Fruit fly (Drosophila melanogaster) whole organism, embryonic: ENCODE results near the gene CecB.

Experiments
- Adf1 ChIP-seq: fragments of 200-800 bp; sonication (Bioruptor generic); IDR thresholded peaks from 2 replicates; pipeline ENCODE4 v1.3.6; 2022; ENCODE audit warnings: missing biosample characterization, missing genetic modification characterization
- CG10267 ChIP-seq: fragments of 200-800 bp; sonication (Bioruptor generic); optimal IDR thresholded peaks from 2 replicates; lab custom pipeline; 2018; ENCODE audit warnings: missing biosample characterization, mild to moderate bottlenecking, missing genetic modification characterization, moderate library complexity
- CG13775 ChIP-seq: fragments of 200-800 bp; sonication (Bioruptor generic); optimal IDR thresholded peaks from 3 replicates; lab custom pipeline; 2017; ENCODE audit warnings: missing biosample characterization, mild to moderate bottlenecking, missing genetic modification characterization
- CG15269 ChIP-seq: fragments of 200-800 bp; sonication (Bioruptor generic); optimal IDR thresholded peaks from 2 replicates; lab custom pipeline; 2018; ENCODE audit warnings: missing biosample characterization, mild to moderate bottlenecking, missing genetic modification characterization, moderate library complexity
- CG15479 ChIP-seq: fragments of 200-800 bp; sonication (Bioruptor generic); optimal IDR thresholded peaks from 3 replicates; lab custom pipeline; 2019; ENCODE audit warnings: missing biosample characterization, mild to moderate bottlenecking, missing genetic modification characterization, moderate library complexity
- CG15696 ChIP-seq: fragments of 200-800 bp; sonication (Bioruptor generic); optimal IDR thresholded peaks from 2 replicates; lab custom pipeline; 2019; ENCODE audit warnings: missing biosample characterization, mild to moderate bottlenecking, missing genetic modification characterization, moderate library complexity
- CG1603 ChIP-seq: fragments of 200-800 bp; sonication (Bioruptor generic); optimal IDR thresholded peaks from 2 replicates; lab custom pipeline; 2019; ENCODE audit warnings: missing biosample characterization, mild to moderate bottlenecking, missing genetic modification characterization, moderate library complexity
- CG1647 ChIP-seq: fragments of 200-800 bp; sonication (Bioruptor generic); optimal IDR thresholded peaks from 3 replicates; lab custom pipeline; 2016; ENCODE audit warnings: missing biosample characterization, missing genetic modification characterization
- CG32767 ChIP-seq: fragments of 200-800 bp; sonication (Bioruptor generic); IDR thresholded peaks from 2 replicates; pipeline ENCODE4 v1.3.6; 2022; ENCODE audit warnings: missing biosample characterization, missing genetic modification characterization
- CG4730 ChIP-seq: fragments of 200-800 bp; sonication (Bioruptor generic); IDR thresholded peaks from 2 replicates; pipeline ENCODE4 v1.3.6; 2022; ENCODE audit warnings: missing biosample characterization, missing genetic modification characterization
- CG5953 ChIP-seq: fragments of 200-800 bp; sonication (Bioruptor generic); IDR thresholded peaks from 2 replicates; pipeline ENCODE4 v1.3.6; 2022; ENCODE audit warnings: missing biosample characterization, missing genetic modification characterization
- CG8089 ChIP-seq: fragments of 200-800 bp; sonication (Bioruptor generic); optimal IDR thresholded peaks from 3 replicates; lab custom pipeline; 2016; ENCODE audit warnings: missing biosample characterization, missing genetic modification characterization
- CG9797 ChIP-seq: fragments of 200-800 bp; sonication (Bioruptor generic); optimal IDR thresholded peaks from 3 replicates; lab custom pipeline; 2018; ENCODE audit warnings: missing biosample characterization, mild to moderate bottlenecking, missing genetic modification characterization
- Chrac-16 ChIP-seq: fragments of 200-800 bp; sonication (Bioruptor generic); optimal IDR thresholded peaks from 3 replicates; lab custom pipeline; 2016; ENCODE audit warnings: missing biosample characterization, missing genetic modification characterization
- Gsc ChIP-seq: fragments of 200-800 bp; sonication (Bioruptor generic); IDR thresholded peaks from 2 replicates; pipeline ENCODE4 v1.3.6; 2022; ENCODE audit warnings: missing biosample characterization, missing genetic modification characterization
- HmgZ ChIP-seq: fragments of 200-800 bp; sonication (Bioruptor generic); optimal IDR thresholded peaks from 2 replicates; lab custom pipeline; 2018; ENCODE audit warnings: missing biosample characterization, mild to moderate bottlenecking, missing genetic modification characterization
- Hmr ChIP-seq: fragments of 200-800 bp; sonication (Bioruptor generic); optimal IDR thresholded peaks from 3 replicates; lab custom pipeline; 2017; ENCODE audit warnings: mild to moderate bottlenecking, missing biosample characterization, missing genetic modification reagents, missing genetic modification characterization
- Hsf ChIP-seq: fragments of 200-800 bp; sonication (Bioruptor generic); optimal IDR thresholded peaks from 3 replicates; lab custom pipeline; 2016; ENCODE audit warnings: missing biosample characterization, missing genetic modification characterization
- MBD-R2 ChIP-seq: fragments of 200-800 bp; sonication (Bioruptor generic); IDR thresholded peaks from 2 replicates; pipeline ENCODE4 v1.3.6; 2022; ENCODE audit warnings: missing biosample characterization, missing genetic modification characterization
- MESR4 ChIP-seq: fragments of 200-800 bp; sonication (Bioruptor generic); optimal IDR thresholded peaks from 2 replicates; lab custom pipeline; 2018; ENCODE audit warnings: missing biosample characterization, mild to moderate bottlenecking, missing genetic modification characterization, moderate library complexity
- Mes4 ChIP-seq: fragments of 200-800 bp; sonication (Bioruptor generic); optimal IDR thresholded peaks from 2 replicates; lab custom pipeline; 2016; ENCODE audit warnings: missing biosample characterization, missing genetic modification characterization
- Oaz ChIP-seq: fragments of 200-800 bp; sonication (Bioruptor generic); IDR thresholded peaks from 2 replicates; pipeline ENCODE4 v1.3.6; 2022; ENCODE audit warnings: missing biosample characterization, missing genetic modification characterization
- Oli ChIP-seq: fragments of 200-800 bp; sonication (Bioruptor generic); optimal IDR thresholded peaks from 2 replicates; lab custom pipeline; 2018; ENCODE audit warnings: missing biosample characterization, mild to moderate bottlenecking, missing genetic modification characterization, moderate library complexity
- Rfx ChIP-seq: fragments of 200-800 bp; sonication (Bioruptor generic); IDR thresholded peaks from 2 replicates; pipeline ENCODE4 v1.3.6; 2022; ENCODE audit warnings: missing biosample characterization, missing genetic modification characterization
- Rx ChIP-seq: fragments of 200-800 bp; sonication (Bioruptor generic); IDR thresholded peaks from 2 replicates; pipeline ENCODE4 v1.3.6; 2022; ENCODE audit warnings: missing biosample characterization, missing genetic modification characterization
- Taf1 ChIP-seq: fragments of 200-800 bp; sonication (Bioruptor generic); IDR thresholded peaks from 2 replicates; pipeline ENCODE4 v1.3.6; 2022; ENCODE audit warnings: missing biosample characterization, missing genetic modification characterization
- Usf ChIP-seq: fragments of 200-800 bp; sonication (Bioruptor generic); optimal IDR thresholded peaks from 2 replicates; lab custom pipeline; 2017; ENCODE audit warnings: missing genotype, missing biosample characterization, missing genetic modification characterization
- ase ChIP-seq: fragments of 200-800 bp; sonication (Bioruptor generic); IDR thresholded peaks from 3 replicates; pipeline ENCODE4 v1.3.6; 2022; ENCODE audit warnings: missing biosample characterization, missing genetic modification characterization
- bab2 ChIP-seq: fragments of 200-800 bp; sonication (Bioruptor generic); optimal IDR thresholded peaks from 2 replicates; lab custom pipeline; 2016; ENCODE audit warnings: missing biosample characterization, missing genetic modification characterization
- cad ChIP-seq: fragments of >200 bp; optimal IDR thresholded peaks from 2 replicates; lab custom pipeline; 2017; ENCODE audit warnings: missing biosample characterization, missing genetic modification characterization
- crol ChIP-seq: fragments of 200-800 bp; sonication (Bioruptor generic); IDR thresholded peaks from 2 replicates; pipeline ENCODE4 v1.3.6; 2022; ENCODE audit warnings: missing biosample characterization, missing genetic modification characterization
- danr ChIP-seq: fragments of 200-800 bp; sonication (Bioruptor generic); IDR thresholded peaks from 2 replicates; pipeline ENCODE4 v1.3.6; 2022; ENCODE audit warnings: missing biosample characterization, missing genetic modification characterization
- dati ChIP-seq: fragments of 200-800 bp; sonication (Bioruptor generic); IDR thresholded peaks from 2 replicates; pipeline ENCODE4 v1.3.6; 2022; ENCODE audit warnings: missing biosample characterization, missing genetic modification characterization
- disco-r ChIP-seq: fragments of 200-800 bp; sonication (Bioruptor generic); optimal IDR thresholded peaks from 2 replicates; lab custom pipeline; 2016; ENCODE audit warnings: missing biosample characterization, missing genetic modification characterization
- dysf ChIP-seq: fragments of 200-800 bp; sonication (Bioruptor generic); IDR thresholded peaks from 3 replicates; pipeline ENCODE4 v1.3.6; 2022; ENCODE audit warnings: missing biosample characterization, missing genetic modification characterization
- fd64A ChIP-seq: fragments of 200-800 bp; sonication (Bioruptor generic); optimal IDR thresholded peaks from 3 replicates; lab custom pipeline; 2018; ENCODE audit warnings: missing biosample characterization, mild to moderate bottlenecking, missing genetic modification characterization
- fd96Cb ChIP-seq: fragments of 200-800 bp; sonication (Bioruptor generic); optimal IDR thresholded peaks from 2 replicates; lab custom pipeline; 2018; ENCODE audit warnings: missing biosample characterization, mild to moderate bottlenecking, missing genetic modification characterization, moderate library complexity
- gcm2 ChIP-seq: fragments of 200-800 bp; sonication (Bioruptor generic); optimal IDR thresholded peaks from 2 replicates; lab custom pipeline; 2016; ENCODE audit warnings: missing biosample characterization, missing genetic modification characterization
- gfzf ChIP-seq: fragments of 200-800 bp; sonication (Bioruptor generic); optimal IDR thresholded peaks from 2 replicates; lab custom pipeline; 2016; ENCODE audit warnings: missing biosample characterization, mild to moderate bottlenecking, missing genetic modification characterization, moderate library complexity
- gt ChIP-seq: fragments of 200-800 bp; sonication (Bioruptor generic); IDR thresholded peaks from 2 replicates; pipeline ENCODE4 v1.3.6; 2022; ENCODE audit warnings: missing biosample characterization, missing genetic modification characterization
- ham ChIP-seq: fragments of 200-800 bp; sonication (Bioruptor generic); IDR thresholded peaks from 2 replicates; pipeline ENCODE4 v1.3.6; 2022; ENCODE audit warnings: missing biosample characterization, missing genetic modification characterization
- jing ChIP-seq: fragments of 200-800 bp; sonication (Bioruptor generic); optimal IDR thresholded peaks from 2 replicates; lab custom pipeline; 2018; ENCODE audit warnings: missing biosample characterization, mild to moderate bottlenecking, missing genetic modification characterization
- mam ChIP-seq: fragments of 200-800 bp; sonication (Bioruptor generic); optimal IDR thresholded peaks from 3 replicates; lab custom pipeline; 2016; ENCODE audit warnings: missing biosample characterization, missing genetic modification characterization
- nom ChIP-seq: fragments of 200-800 bp; sonication (Bioruptor generic); optimal IDR thresholded peaks from 2 replicates; lab custom pipeline; 2017; ENCODE audit warnings: missing biosample characterization, missing genetic modification characterization, mild to moderate bottlenecking, moderate library complexity, missing genetic modification reagents
- otp ChIP-seq: fragments of 200-800 bp; sonication (Bioruptor generic); IDR thresholded peaks from 3 replicates; pipeline ENCODE4, ENCODE4 v1.3.6; 2022; ENCODE audit warnings: missing biosample characterization, missing genetic modification characterization
- sc ChIP-seq, 3 experiments: fragments of >200 bp in 2 of 3; fragments of 200-800 bp in 1 of 3; sonication (Bioruptor generic) in 1 of 3; optimal IDR thresholded peaks; 2 replicates in 2 of 3; 3 replicates in 1 of 3; lab custom pipeline; 2017; ENCODE audit warnings: mild to moderate bottlenecking in 1 of 3, missing biosample characterization in 1 of 3, missing genetic modification characterization in 1 of 3, missing genetic modification reagents in 1 of 3
- tgo ChIP-seq: fragments of 200-800 bp; sonication (Bioruptor generic); IDR thresholded peaks from 3 replicates; pipeline ENCODE4 v1.3.6; 2022; ENCODE audit warnings: missing biosample characterization, missing genetic modification characterization
- unc-4 ChIP-seq: fragments of 200-800 bp; sonication (Bioruptor generic); IDR thresholded peaks from 2 replicates; pipeline ENCODE4 v1.3.6; 2022; ENCODE audit warnings: missing biosample characterization, missing genetic modification characterization; ENCODE audit not compliant: partially characterized antibody
- z ChIP-seq: fragments of 200-800 bp; sonication (Bioruptor generic); IDR thresholded peaks from 3 replicates; pipeline ENCODE4 v1.3.6; 2022; ENCODE audit warnings: missing biosample characterization, missing genetic modification characterization

The CecB gene

dm6 chr3R:30208766-30209484 lies 4.7 kb downstream of the CecB start, which contains the start of gene RpS7:
RpS7 (minus strand) TSS chr3R:30209020.
- TF ChIP-seq ase (GFP tag; lab: Robert Waterston, UW) (peak; percentile 83), MESR4 (peak; percentile 97), Taf1 (GFP tag; lab: Robert Waterston, UW) (no peak; the same call in 1 of the 2 replicates), Rfx (peak; percentile 84), gfzf (GFP tag; lab: Kevin White, UChicago) (peak; percentile 53), Mes4 (GFP tag; lab: Kevin White, UChicago) (peak; percentile 82), dati (GFP tag; lab: Robert Waterston, UW) (no peak), cad (GFP tag; lab: Kevin White, UChicago) (no peak), Oaz (GFP tag; lab: Robert Waterston, UW) (peak; percentile 54), Rx (GFP tag; lab: Robert Waterston, UW) (peak; percentile 77), Usf (GFP tag; lab: Kevin White, UChicago) (peak; percentile 37), disco-r (peak; percentile 30), nom (GFP tag; lab: Kevin White, UChicago) (peak; percentile 90), CG10267 (tag; lab: Kevin White, UChicago) (peak; percentile 64), HmgZ (peak; percentile 31), Chrac-16 (no peak), CG32767 (GFP tag; lab: Robert Waterston, UW) (0 out of 2 replicates have a peak, but pooled peaks have one; percentile 43), CG1647 (peak; percentile 30), Gsc (no peak), jing (no peak), gt (GFP tag; lab: Robert Waterston, UW) (peak; percentile 17; the same call in 1 of the 2 replicates), CG8089 (GFP tag; lab: Kevin White, UChicago) (peak; percentile 27), tgo (peak; percentile 66), otp (peak; percentile 83; the same call in 2 of the 3 replicates), bab2 (peak; percentile 23), Adf1 (GFP tag; lab: Robert Waterston, UW) (peak; percentile 53), danr (GFP tag; lab: Robert Waterston, UW) (peak; percentile 62), CG5953 (peak; percentile 75), z (GFP tag; lab: Robert Waterston, UW) (peak; percentile 63; the same call in 2 of the 3 replicates), fd64A (GFP tag; lab: Kevin White, UChicago) (peak; percentile 79), CG13775 (peak; percentile 86), CG9797 (GFP tag; lab: Kevin White, UChicago) (peak; percentile 48), ham (GFP tag; lab: Robert Waterston, UW) (peak; percentile 66; the same call in 1 of the 2 replicates), sc (optimal IDR thresholded peaks at IDR 0.05; lab: Kevin White, UChicago) (no peak), sc (GFP tag; optimal IDR thresholded peaks at IDR 0.05; lab: Kevin White, UChicago) (peak; percentile 59), CG4730 (GFP tag; lab: Robert Waterston, UW) (peak; percentile 51; the same call in 1 of the 2 replicates), MBD-R2 (GFP tag; lab: Robert Waterston, UW) (peak; percentile 25; the same call in 1 of the 2 replicates), CG15479 (GFP tag; lab: Kevin White, UChicago) (no peak), crol (0 out of 2 replicates have a peak, but pooled peaks have one; percentile 24), fd96Cb (peak; percentile 8), CG15696 (no peak), gcm2 (GFP tag; lab: Kevin White, UChicago) (peak; percentile 28), unc-4 (GFP tag; lab: Robert Waterston, UW) (peak; percentile 96), CG1603 (peak; percentile 73), CG15269 (peak; percentile 75), dysf (GFP tag; lab: Robert Waterston, UW) (peak; percentile 73; the same call in 2 of the 3 replicates), Hmr (GFP tag; lab: Kevin White, UChicago) (peak; percentile 85), Hsf (GFP tag; lab: Kevin White, UChicago) (peak; percentile 60), mam (GFP tag; lab: Kevin White, UChicago) (peak; percentile 25), Oli (tag; lab: Kevin White, UChicago) (peak; percentile 46)
